Worm (Caenorhabditis elegans) whole organism, L3 larva: ENCODE data around the gene unc-68.

Experiments used
- R02D3.7 ChIP-seq: fragments of 150-350 bp; optimal IDR thresholded peaks from 2 replicates; lab custom pipeline; 2014; ENCODE audit warnings: missing biosample characterization, missing genetic modification characterization
- ceh-28 ChIP-seq: fragments of 150-350 bp; optimal IDR thresholded peaks from 2 replicates; lab custom pipeline; 2014; ENCODE audit warnings: missing biosample characterization, missing genetic modification reagents, missing genetic modification characterization
- fos-1 ChIP-seq: fragments of 150-350 bp; optimal IDR thresholded peaks from 2 replicates; lab custom pipeline; 2014; ENCODE audit warnings: missing biosample characterization, missing genetic modification characterization
- nhr-67 ChIP-seq: fragments of 150-350 bp; optimal IDR thresholded peaks from 2 replicates; lab custom pipeline; 2014; ENCODE audit warnings: missing biosample characterization, missing genetic modification characterization
- pha-4 ChIP-seq: fragments of 150-350 bp; optimal IDR thresholded peaks from 2 replicates; lab custom pipeline; 2014; ENCODE audit warnings: missing biosample characterization, missing genetic modification reagents, missing genetic modification characterization
- unc-62 ChIP-seq: fragments of 150-350 bp; sonication (generic microtip); optimal IDR thresholded peaks from 4 replicates; lab custom pipeline; 2014; ENCODE audit warnings: missing biosample characterization, missing genetic modification reagents, missing genetic modification characterization

ce11 chrV:6875795-6876194 lies 53.0 kb downstream of the unc-68 start:
- TF ChIP-seq fos-1 (tag; lab: Kevin White, UChicago) (no peak), ceh-28 (no peak), nhr-67 (tag; lab: Kevin White, UChicago) (no peak), unc-62 (GFP tag; lab: Kevin White, UChicago) (no peak), pha-4 (tag; lab: Kevin White, UChicago) (no peak), R02D3.7 (no peak)
